Worm (Caenorhabditis elegans) whole organism, late embryonic: ENCODE data around the gene igcm-4.

Experiments
- C38D4.7 ChIP-seq: fragments of 200-800 bp; sonication (Bioruptor generic); optimal IDR thresholded peaks from 2 replicates; lab custom pipeline; 2018; ENCODE audit warnings: mild to moderate bottlenecking, missing genetic modification characterization, moderate library complexity, missing compliant biosample characterization
- F13H6.1 ChIP-seq: sonication (generic microtip); optimal IDR thresholded peaks from 2 replicates; lab custom pipeline; 2016; ENCODE audit warnings: missing genetic modification characterization, missing compliant biosample characterization
- K02D7.2 ChIP-seq: sonication (generic microtip); optimal IDR thresholded peaks from 2 replicates; lab custom pipeline; 2017; ENCODE audit warnings: mild to moderate bottlenecking, missing genetic modification characterization, missing compliant biosample characterization
- K09A11.1 ChIP-seq: sonication (generic microtip); optimal IDR thresholded peaks from 2 replicates; lab custom pipeline; 2017; ENCODE audit warnings: antibody characterized with exemption, mild to moderate bottlenecking, missing genetic modification characterization, missing compliant biosample characterization; ENCODE audit not compliant: insufficient read depth
- T23F11.4 ChIP-seq: fragments of 200-800 bp; sonication (Bioruptor generic); optimal IDR thresholded peaks from 2 replicates; lab custom pipeline; 2018; ENCODE audit warnings: mild to moderate bottlenecking, missing genetic modification characterization, missing compliant biosample characterization
- Y22D7AL.16 ChIP-seq: sonication (generic microtip); optimal IDR thresholded peaks from 2 replicates; lab custom pipeline; 2016; ENCODE audit warnings: missing genetic modification characterization, missing compliant biosample characterization
- ahr-1 ChIP-seq: sonication (generic microtip); optimal IDR thresholded peaks from 2 replicates; lab custom pipeline; 2016; ENCODE audit warnings: missing genetic modification characterization, missing compliant biosample characterization
- ama-1 ChIP-seq: fragments of 150-350 bp; optimal IDR thresholded peaks from 2 replicates; lab custom pipeline; 2014
- ceh-14 ChIP-seq: sonication (generic microtip); optimal IDR thresholded peaks from 2 replicates; lab custom pipeline; 2016; ENCODE audit warnings: missing genotype, missing genetic modification characterization, missing compliant biosample characterization
- ceh-19 ChIP-seq: fragments of 200-800 bp; sonication (Bioruptor generic); optimal IDR thresholded peaks from 2 replicates; lab custom pipeline; 2018; ENCODE audit warnings: mild to moderate bottlenecking, missing genetic modification characterization, missing compliant biosample characterization
- ceh-2 ChIP-seq: sonication (generic microtip); optimal IDR thresholded peaks from 2 replicates; lab custom pipeline; 2016; ENCODE audit warnings: missing genotype, missing genetic modification characterization, missing compliant biosample characterization
- ceh-22 ChIP-seq: sonication (generic microtip); optimal IDR thresholded peaks from 2 replicates; lab custom pipeline; 2017; ENCODE audit warnings: missing biosample characterization, missing genetic modification characterization
- ceh-24 ChIP-seq: sonication (generic microtip); optimal IDR thresholded peaks from 2 replicates; lab custom pipeline; 2016; ENCODE audit warnings: mild to moderate bottlenecking, missing genetic modification characterization, missing compliant biosample characterization
- ceh-30 ChIP-seq: fragments of 150-350 bp; optimal IDR thresholded peaks from 2 replicates; lab custom pipeline; 2014; ENCODE audit warnings: missing biosample characterization, missing genetic modification characterization
- ceh-31 ChIP-seq: sonication (generic microtip); optimal IDR thresholded peaks from 2 replicates; lab custom pipeline; 2016; ENCODE audit warnings: missing genetic modification characterization, missing compliant biosample characterization
- ceh-34 ChIP-seq: sonication (generic microtip); optimal IDR thresholded peaks from 2 replicates; lab custom pipeline; 2016; ENCODE audit warnings: mild to moderate bottlenecking, missing genetic modification characterization, missing compliant biosample characterization
- ceh-6 ChIP-seq: fragments of 200-800 bp; sonication (Bioruptor generic); optimal IDR thresholded peaks from 2 replicates; lab custom pipeline; 2018; ENCODE audit warnings: mild to moderate bottlenecking, missing genetic modification characterization, missing compliant biosample characterization
- ceh-9 ChIP-seq: sonication (generic microtip); optimal IDR thresholded peaks from 2 replicates; lab custom pipeline; 2016; ENCODE audit warnings: mild to moderate bottlenecking, missing genetic modification characterization, inconsistent platforms, missing compliant biosample characterization
- che-1 ChIP-seq: sonication (generic microtip); optimal IDR thresholded peaks from 2 replicates; lab custom pipeline; 2016; ENCODE audit warnings: mild to moderate bottlenecking, missing genetic modification characterization, missing compliant biosample characterization
- elt-2 ChIP-seq: sonication (generic microtip); optimal IDR thresholded peaks from 2 replicates; lab custom pipeline; 2016; ENCODE audit warnings: missing genetic modification reagents, missing genetic modification characterization, missing compliant biosample characterization
- elt-4 ChIP-seq: sonication (generic microtip); optimal IDR thresholded peaks from 2 replicates; lab custom pipeline; 2016; ENCODE audit warnings: missing genetic modification characterization, missing compliant biosample characterization
- ets-4 ChIP-seq: sonication (generic microtip); optimal IDR thresholded peaks from 2 replicates; lab custom pipeline; 2016; ENCODE audit warnings: missing genetic modification characterization, missing compliant biosample characterization
- eyg-1 ChIP-seq: sonication (generic microtip); optimal IDR thresholded peaks from 2 replicates; lab custom pipeline; 2016; ENCODE audit warnings: missing genotype, missing genetic modification characterization, missing compliant biosample characterization
- fax-1 ChIP-seq: sonication (generic microtip); optimal IDR thresholded peaks from 2 replicates; lab custom pipeline; 2016; ENCODE audit warnings: missing genotype, missing genetic modification characterization, missing compliant biosample characterization
- fkh-6 ChIP-seq: sonication (generic microtip); optimal IDR thresholded peaks from 2 replicates; lab custom pipeline; 2016; ENCODE audit warnings: missing genetic modification characterization, missing compliant biosample characterization
- gmeb-2 ChIP-seq: sonication (generic microtip); optimal IDR thresholded peaks from 2 replicates; lab custom pipeline; 2016; ENCODE audit warnings: missing genetic modification characterization, inconsistent platforms, missing compliant biosample characterization
- hlh-13 ChIP-seq: fragments of 200-800 bp; sonication (Bioruptor generic); optimal IDR thresholded peaks from 2 replicates; lab custom pipeline; 2018; ENCODE audit warnings: mild to moderate bottlenecking, missing genetic modification characterization, missing compliant biosample characterization
- hlh-15 ChIP-seq: sonication (generic microtip); optimal IDR thresholded peaks from 2 replicates; lab custom pipeline; 2016; ENCODE audit warnings: missing genetic modification characterization, missing compliant biosample characterization
- hlh-6 ChIP-seq: sonication (generic microtip); optimal IDR thresholded peaks from 2 replicates; lab custom pipeline; 2016; ENCODE audit warnings: missing genotype, missing genetic modification characterization, missing compliant biosample characterization
- lim-6 ChIP-seq: sonication (generic microtip); optimal IDR thresholded peaks from 2 replicates; lab custom pipeline; 2016; ENCODE audit warnings: missing genetic modification characterization, missing compliant biosample characterization
- madf-2 ChIP-seq: sonication (generic microtip); optimal IDR thresholded peaks from 2 replicates; lab custom pipeline; 2017; ENCODE audit warnings: missing genetic modification characterization, missing compliant biosample characterization
- mec-3 ChIP-seq: sonication (generic microtip); optimal IDR thresholded peaks from 2 replicates; lab custom pipeline; 2016; ENCODE audit warnings: borderline replicate concordance, missing genetic modification characterization, missing compliant biosample characterization
- nfya-1 ChIP-seq: sonication (generic microtip); optimal IDR thresholded peaks from 2 replicates; lab custom pipeline; 2017; ENCODE audit warnings: missing genetic modification characterization, mild to moderate bottlenecking, missing compliant biosample characterization, antibody characterized with exemption, moderate library complexity
- nhr-11 ChIP-seq: fragments of 150-350 bp; optimal IDR thresholded peaks from 2 replicates; lab custom pipeline; 2014; ENCODE audit warnings: missing biosample characterization, missing genetic modification characterization
- nhr-232 ChIP-seq: sonication (generic microtip); optimal IDR thresholded peaks from 2 replicates; lab custom pipeline; 2016; ENCODE audit warnings: missing genetic modification characterization, missing compliant biosample characterization
- npax-4 ChIP-seq: sonication (generic microtip); optimal IDR thresholded peaks from 2 replicates; lab custom pipeline; 2016; ENCODE audit warnings: missing genetic modification characterization, missing compliant biosample characterization
- pat-9 ChIP-seq: fragments of 200-800 bp; sonication (Bioruptor generic); optimal IDR thresholded peaks from 2 replicates; lab custom pipeline; 2018; ENCODE audit warnings: mild to moderate bottlenecking, missing genetic modification characterization, moderate library complexity, missing compliant biosample characterization
- pax-1 ChIP-seq: fragments of 150-350 bp; optimal IDR thresholded peaks from 2 replicates; lab custom pipeline; 2014; ENCODE audit warnings: missing biosample characterization, missing genetic modification characterization
- pha-2 ChIP-seq: sonication (generic microtip); optimal IDR thresholded peaks from 2 replicates; lab custom pipeline; 2017; ENCODE audit warnings: mild to moderate bottlenecking, missing genetic modification characterization, missing compliant biosample characterization
- pha-4 ChIP-seq: fragments of 150-350 bp; optimal IDR thresholded peaks from 2 replicates; lab custom pipeline; 2018; ENCODE audit warnings: missing biosample characterization, missing genetic modification reagents, missing genetic modification characterization
- pqm-1 ChIP-seq: sonication (generic microtip); optimal IDR thresholded peaks from 2 replicates; lab custom pipeline; 2016; ENCODE audit warnings: missing genetic modification characterization, missing compliant biosample characterization
- pros-1 ChIP-seq: fragments of 150-350 bp; optimal IDR thresholded peaks from 2 replicates; lab custom pipeline; 2014; ENCODE audit warnings: missing biosample characterization, missing genetic modification reagents, missing genetic modification characterization
- ref-2 ChIP-seq: sonication (generic microtip); optimal IDR thresholded peaks from 2 replicates; lab custom pipeline; 2016; ENCODE audit warnings: missing genetic modification characterization, missing compliant biosample characterization
- sdc-2 ChIP-seq: sonication (generic microtip); optimal IDR thresholded peaks from 2 replicates; lab custom pipeline; 2016; ENCODE audit warnings: missing genotype, missing genetic modification characterization, missing compliant biosample characterization
- sox-4 ChIP-seq: sonication (generic microtip); optimal IDR thresholded peaks from 2 replicates; lab custom pipeline; 2017; ENCODE audit warnings: mild to moderate bottlenecking, missing genetic modification characterization, inconsistent platforms, missing compliant biosample characterization
- syd-9 ChIP-seq: sonication (generic microtip); optimal IDR thresholded peaks from 2 replicates; lab custom pipeline; 2016; ENCODE audit warnings: mild to moderate bottlenecking, missing genetic modification characterization, moderate library complexity, missing compliant biosample characterization
- tbx-2 ChIP-seq: sonication (generic microtip); optimal IDR thresholded peaks from 2 replicates; lab custom pipeline; 2016; ENCODE audit warnings: missing genetic modification characterization, missing compliant biosample characterization
- tbx-7 ChIP-seq: sonication (generic microtip); optimal IDR thresholded peaks from 2 replicates; lab custom pipeline; 2016; ENCODE audit warnings: missing genotype, missing genetic modification characterization, missing compliant biosample characterization
- ttx-3 ChIP-seq: sonication (generic microtip); optimal IDR thresholded peaks from 2 replicates; lab custom pipeline; 2016; ENCODE audit warnings: missing genetic modification reagents, missing genetic modification characterization, missing compliant biosample characterization
- unc-3 ChIP-seq, 2 experiments: fragments of 200-800 bp in 1 of 2; sonication (Bioruptor generic) in 1 of 2; sonication (generic microtip) in 1 of 2; conservative IDR thresholded peaks in 1 of 2; optimal IDR thresholded peaks in 1 of 2; 2 replicates each; pipeline versions ENCODE4 v1.3.6 to Lab custom; 2016 to 2022; ENCODE audit warnings: missing compliant biosample characterization in 2 of 2, missing genetic modification characterization in 2 of 2, missing genetic modification reagents in 1 of 2
- unc-42 ChIP-seq: sonication (generic microtip); optimal IDR thresholded peaks from 2 replicates; lab custom pipeline; 2016; ENCODE audit warnings: missing genotype, missing genetic modification characterization, missing compliant biosample characterization
- unc-55 ChIP-seq: sonication (generic microtip); optimal IDR thresholded peaks from 2 replicates; lab custom pipeline; 2017; ENCODE audit warnings: missing biosample characterization, missing genetic modification reagents, missing genetic modification characterization
- zip-5 ChIP-seq: sonication (generic microtip); optimal IDR thresholded peaks from 2 replicates; lab custom pipeline; 2016; ENCODE audit warnings: missing genetic modification characterization, missing compliant biosample characterization
- ztf-16 ChIP-seq: sonication (generic microtip); optimal IDR thresholded peaks from 2 replicates; lab custom pipeline; 2017; ENCODE audit warnings: missing genetic modification characterization, missing compliant biosample characterization

The igcm-4 gene

ce11 chrX:2089434-2089833 lies 43.3 kb upstream of the igcm-4 start, which contains the start of gene lsy-2:
lsy-2 (plus strand) TSS chrX:2089704.
- no peak for TF ChIP-seq ref-2
- TF ChIP-seq lim-6 (tag; lab: Kevin White, UChicago), result no peak
- TF ChIP-seq pqm-1, result no peak
- no peak for TF ChIP-seq ceh-14
- no peak for TF ChIP-seq ceh-30
- no peak for TF ChIP-seq ama-1 (lab: Kevin White, UChicago)
- no peak for TF ChIP-seq unc-42
- no peak for TF ChIP-seq eyg-1 (tag; lab: Kevin White, UChicago)
- no peak for TF ChIP-seq pha-2 (tag; lab: Kevin White, UChicago)
- TF ChIP-seq ceh-6 (GFP tag; lab: Kevin White, UChicago), result no peak
- TF ChIP-seq ets-4 (tag; lab: Kevin White, UChicago), result no peak
- TF ChIP-seq mec-3 (tag; lab: Kevin White, UChicago), result no peak
- TF ChIP-seq ceh-24 (tag; lab: Kevin White, UChicago), result no peak
- no peak for TF ChIP-seq ceh-22 (tag; lab: Kevin White, UChicago)
- peak; percentile 8 for TF ChIP-seq unc-55
- TF ChIP-seq ceh-19, result no peak
- TF ChIP-seq fkh-6, result no peak
- TF ChIP-seq unc-3 (GFP tag; conservative IDR thresholded peaks at IDR 0.05; lab: Robert Waterston, UW), result no peak
- TF ChIP-seq unc-3 (tag; optimal IDR thresholded peaks at IDR 0.05; lab: Kevin White, UChicago), result no peak
- TF ChIP-seq ceh-9 (tag; lab: Kevin White, UChicago), result no peak
- TF ChIP-seq npax-4 (tag; lab: Kevin White, UChicago), result no peak
- TF ChIP-seq che-1, result no peak
- TF ChIP-seq T23F11.4 (GFP tag; lab: Kevin White, UChicago), result no peak
- TF ChIP-seq fax-1 (tag; lab: Kevin White, UChicago), result no peak
- no peak for TF ChIP-seq zip-5 (tag; lab: Kevin White, UChicago)
- TF ChIP-seq F13H6.1 (tag; lab: Kevin White, UChicago), result no peak
- no peak for TF ChIP-seq nhr-232 (tag; lab: Kevin White, UChicago)
- no peak for TF ChIP-seq tbx-7
- TF ChIP-seq hlh-15 (tag; lab: Kevin White, UChicago), result no peak
- TF ChIP-seq hlh-13 (GFP tag; lab: Kevin White, UChicago), result no peak
- TF ChIP-seq nfya-1 (tag; lab: Kevin White, UChicago), result peak; percentile 87
- no peak for TF ChIP-seq nhr-11 (tag; lab: Kevin White, UChicago)
- TF ChIP-seq madf-2, result no peak
- TF ChIP-seq sox-4 (tag; lab: Kevin White, UChicago), result no peak
- no peak for TF ChIP-seq syd-9 (tag; lab: Kevin White, UChicago)
- no peak for TF ChIP-seq hlh-6 (tag; lab: Kevin White, UChicago)
- TF ChIP-seq ceh-34 (tag; lab: Kevin White, UChicago), result peak; percentile 41
- no peak for TF ChIP-seq K02D7.2
- TF ChIP-seq Y22D7AL.16, result no peak
- no peak for TF ChIP-seq ztf-16
- no peak for TF ChIP-seq ceh-31 (tag; lab: Kevin White, UChicago)
- TF ChIP-seq elt-2 (tag; lab: Kevin White, UChicago), result peak; percentile 51
- peak; percentile 3 for TF ChIP-seq tbx-2 (tag; lab: Kevin White, UChicago)
- TF ChIP-seq pax-1, result peak; percentile 37
- TF ChIP-seq ahr-1 (tag; lab: Kevin White, UChicago), result no peak
- TF ChIP-seq ttx-3 (tag; lab: Kevin White, UChicago), result no peak
- no peak for TF ChIP-seq pha-4 (tag; lab: Kevin White, UChicago)
- no peak for TF ChIP-seq pat-9 (tag; lab: Kevin White, UChicago)
- no peak for TF ChIP-seq K09A11.1 (tag; lab: Kevin White, UChicago)
- no peak for TF ChIP-seq elt-4 (tag; lab: Kevin White, UChicago)
- TF ChIP-seq gmeb-2 (tag; lab: Kevin White, UChicago), result no peak
- peak; percentile 46 for TF ChIP-seq sdc-2 (tag; lab: Kevin White, UChicago)
- no peak for TF ChIP-seq ceh-2 (tag; lab: Kevin White, UChicago)
- TF ChIP-seq C38D4.7 (GFP tag; lab: Kevin White, UChicago), result no peak
- no peak for TF ChIP-seq pros-1 (tag; lab: Kevin White, UChicago)
